Worm (Caenorhabditis elegans) whole organism, L4 larva: ENCODE results near the gene R08C7.11.

ENCODE experiments used
- F10B5.3 ChIP-seq: sonication (generic microtip); optimal IDR thresholded peaks from 2 replicates; lab custom pipeline; 2016; ENCODE audit warnings: mild to moderate bottlenecking, missing genetic modification characterization, missing compliant biosample characterization
- F37D6.2 ChIP-seq: sonication (generic microtip); optimal IDR thresholded peaks from 2 replicates; lab custom pipeline; 2016; ENCODE audit warnings: mild to moderate bottlenecking, missing genetic modification characterization, missing compliant biosample characterization
- F49E8.2 ChIP-seq: sonication (generic microtip); optimal IDR thresholded peaks from 2 replicates; lab custom pipeline; 2016; ENCODE audit warnings: missing compliant biosample characterization, mild to moderate bottlenecking, missing genetic modification characterization, borderline replicate concordance
- T20F7.1 ChIP-seq: fragments of 200-800 bp; sonication (Bioruptor generic); optimal IDR thresholded peaks from 2 replicates; lab custom pipeline; 2018; ENCODE audit warnings: mild to moderate bottlenecking, missing genetic modification characterization, missing compliant biosample characterization
- T26A8.4 ChIP-seq: fragments of 200-800 bp; sonication (Bioruptor generic); IDR thresholded peaks from 2 replicates; pipeline ENCODE4 v1.3.6; 2022; ENCODE audit warnings: missing genetic modification characterization, missing compliant biosample characterization
- Y48G9A.11 ChIP-seq: fragments of 200-800 bp; sonication (Bioruptor generic); IDR thresholded peaks from 2 replicates; pipeline ENCODE4 v1.3.6; 2022; ENCODE audit warnings: missing genetic modification reagents, missing genetic modification characterization, missing compliant biosample characterization
- Y5F2A.4 ChIP-seq: fragments of 200-800 bp; sonication (Bioruptor generic); optimal IDR thresholded peaks from 2 replicates; lab custom pipeline; 2018; ENCODE audit warnings: mild to moderate bottlenecking, missing genetic modification characterization, missing compliant biosample characterization
- ZK546.5 ChIP-seq, 2 experiments: sonication (generic microtip); optimal IDR thresholded peaks; 2 replicates each; lab custom pipeline; 2017; ENCODE audit warnings: missing biosample characterization in 2 of 2, missing genetic modification characterization in 2 of 2
- ceh-20 ChIP-seq: fragments of 200-800 bp; sonication (Bioruptor generic); IDR thresholded peaks from 2 replicates; pipeline ENCODE4 v1.3.6; 2022; ENCODE audit warnings: missing genetic modification reagents, missing genetic modification characterization, missing compliant biosample characterization
- ceh-32 ChIP-seq: sonication (generic microtip); optimal IDR thresholded peaks from 2 replicates; lab custom pipeline; 2016; ENCODE audit warnings: mild to moderate bottlenecking, missing genetic modification characterization, missing compliant biosample characterization; ENCODE audit not compliant: poor library complexity
- ceh-44 ChIP-seq: fragments of 200-800 bp; sonication (Bioruptor generic); IDR thresholded peaks from 2 replicates; pipeline ENCODE4 v1.3.6; 2022; ENCODE audit warnings: missing genetic modification reagents, missing genetic modification characterization, missing compliant biosample characterization
- ces-1 ChIP-seq: fragments of 150-350 bp; sonication (generic microtip); optimal IDR thresholded peaks from 4 replicates; lab custom pipeline; 2014; ENCODE audit warnings: missing biosample characterization, missing genetic modification reagents, missing genetic modification characterization
- cey-2 ChIP-seq: sonication (generic microtip); optimal IDR thresholded peaks from 3 replicates; lab custom pipeline; 2017; ENCODE audit warnings: missing genetic modification characterization, mild to moderate bottlenecking, missing compliant biosample characterization, antibody characterized with exemption, borderline replicate concordance; ENCODE audit not compliant: insufficient read depth
- daf-12 ChIP-seq: fragments of 150-350 bp; optimal IDR thresholded peaks from 2 replicates; lab custom pipeline; 2014; ENCODE audit warnings: missing biosample characterization, missing genetic modification reagents, missing genetic modification characterization
- daf-19 ChIP-seq: fragments of 200-800 bp; sonication (Bioruptor generic); conservative IDR thresholded peaks from 2 replicates; pipeline ENCODE4 v1.3.6; 2022; ENCODE audit warnings: missing genetic modification characterization, missing compliant biosample characterization
- daf-8 ChIP-seq: fragments of 200-800 bp; sonication (Bioruptor generic); IDR thresholded peaks from 2 replicates; pipeline ENCODE4 v1.3.6; 2022; ENCODE audit warnings: missing genetic modification characterization, missing compliant biosample characterization
- dmd-6 ChIP-seq: fragments of 200-800 bp; sonication (Bioruptor generic); IDR thresholded peaks from 2 replicates; pipeline ENCODE4 v1.3.6; 2022; ENCODE audit warnings: missing genetic modification reagents, missing genetic modification characterization, missing compliant biosample characterization
- dmd-8 ChIP-seq: fragments of 200-800 bp; sonication (Bioruptor generic); IDR thresholded peaks from 2 replicates; pipeline ENCODE4 v1.3.6; 2022; ENCODE audit warnings: missing genetic modification characterization, missing compliant biosample characterization
- dve-1 ChIP-seq: sonication (generic microtip); optimal IDR thresholded peaks from 2 replicates; lab custom pipeline; 2017; ENCODE audit warnings: antibody characterized with exemption, mild to moderate bottlenecking, missing genetic modification characterization, missing compliant biosample characterization; ENCODE audit not compliant: insufficient read depth
- egl-43 ChIP-seq: fragments of 200-800 bp; sonication (Bioruptor generic); IDR thresholded peaks from 2 replicates; pipeline ENCODE4 v1.3.6; 2022; ENCODE audit warnings: missing genetic modification reagents, missing genetic modification characterization, missing compliant biosample characterization
- fkh-10 ChIP-seq: fragments of 150-350 bp; optimal IDR thresholded peaks from 2 replicates; lab custom pipeline; 2014; ENCODE audit warnings: missing biosample characterization, missing genetic modification reagents, missing genetic modification characterization
- fos-1 ChIP-seq: fragments of 150-350 bp; optimal IDR thresholded peaks from 2 replicates; lab custom pipeline; 2014; ENCODE audit warnings: missing biosample characterization, missing genetic modification characterization
- gei-8 ChIP-seq: fragments of 200-800 bp; sonication (Bioruptor generic); optimal IDR thresholded peaks from 2 replicates; lab custom pipeline; 2018; ENCODE audit warnings: mild to moderate bottlenecking, missing genetic modification characterization, missing compliant biosample characterization
- hif-1 ChIP-seq, 2 experiments: sonication (generic microtip); optimal IDR thresholded peaks; 2 replicates each; lab custom pipeline; 2016 to 2017; ENCODE audit warnings: missing compliant biosample characterization in 2 of 2, missing genetic modification characterization in 2 of 2, missing genetic modification reagents in 2 of 2, missing genotype in 2 of 2, mild to moderate bottlenecking in 1 of 2
- hlh-11 ChIP-seq: fragments of 200-800 bp; sonication (Bioruptor generic); optimal IDR thresholded peaks from 2 replicates; lab custom pipeline; 2018; ENCODE audit warnings: mild to moderate bottlenecking, missing genetic modification characterization, missing compliant biosample characterization
- hmg-1.1 ChIP-seq: fragments of 200-800 bp; sonication (Bioruptor generic); IDR thresholded peaks from 2 replicates; pipeline ENCODE4 v1.3.6; 2022; ENCODE audit warnings: missing genetic modification reagents, missing genetic modification characterization, missing compliant biosample characterization
- jun-1 ChIP-seq: fragments of 150-350 bp; optimal IDR thresholded peaks from 2 replicates; lab custom pipeline; 2014; ENCODE audit warnings: missing biosample characterization, missing genetic modification reagents, missing genetic modification characterization
- lim-7 ChIP-seq: fragments of 200-800 bp; sonication (Bioruptor generic); IDR thresholded peaks from 2 replicates; pipeline ENCODE4 v1.3.6; 2022; ENCODE audit warnings: missing genetic modification characterization, missing compliant biosample characterization
- lin-1 ChIP-seq: fragments of 200-800 bp; sonication (Bioruptor generic); IDR thresholded peaks from 2 replicates; pipeline ENCODE4 v1.3.6; 2022; ENCODE audit warnings: missing genetic modification reagents, missing genetic modification characterization, missing compliant biosample characterization
- lin-13 ChIP-seq: fragments of 150-350 bp; optimal IDR thresholded peaks from 2 replicates; lab custom pipeline; 2014; ENCODE audit warnings: missing biosample characterization, missing genetic modification reagents, missing genetic modification characterization
- lin-15B ChIP-seq: fragments of 150-350 bp; sonication (generic microtip); optimal IDR thresholded peaks from 3 replicates; lab custom pipeline; 2014; ENCODE audit warnings: missing biosample characterization, missing genetic modification characterization
- lir-3 ChIP-seq: sonication (generic microtip); optimal IDR thresholded peaks from 2 replicates; lab custom pipeline; 2016; ENCODE audit warnings: mild to moderate bottlenecking, missing genetic modification characterization, missing compliant biosample characterization
- madf-9 ChIP-seq: fragments of 200-800 bp; sonication (Bioruptor generic); conservative IDR thresholded peaks from 2 replicates; pipeline ENCODE4 v1.3.6; 2022; ENCODE audit warnings: missing genetic modification reagents, missing genetic modification characterization, missing compliant biosample characterization
- mdt-29 ChIP-seq: fragments of 200-800 bp; sonication (Bioruptor generic); IDR thresholded peaks from 2 replicates; pipeline ENCODE4 v1.3.6; 2022; ENCODE audit warnings: missing genetic modification reagents, missing genetic modification characterization, missing compliant biosample characterization
- mes-2 ChIP-seq: sonication (generic microtip); optimal IDR thresholded peaks from 2 replicates; lab custom pipeline; 2016; ENCODE audit warnings: missing genotype, mild to moderate bottlenecking, missing genetic modification characterization, missing compliant biosample characterization; ENCODE audit not compliant: poor library complexity, severe bottlenecking
- mxl-2 ChIP-seq: fragments of 200-800 bp; sonication (Bioruptor generic); conservative IDR thresholded peaks from 2 replicates; pipeline ENCODE4 v1.3.6; 2022; ENCODE audit warnings: missing genetic modification reagents, missing genetic modification characterization, missing compliant biosample characterization
- mxl-3 ChIP-seq: fragments of 200-800 bp; sonication (Bioruptor generic); optimal IDR thresholded peaks from 2 replicates; lab custom pipeline; 2018; ENCODE audit warnings: mild to moderate bottlenecking, missing genetic modification characterization, missing compliant biosample characterization
- nhr-10 ChIP-seq: fragments of 150-350 bp; optimal IDR thresholded peaks from 2 replicates; lab custom pipeline; 2014; ENCODE audit warnings: missing biosample characterization, missing genetic modification characterization
- nhr-237 ChIP-seq: sonication (generic microtip); optimal IDR thresholded peaks from 2 replicates; lab custom pipeline; 2017; ENCODE audit warnings: missing biosample characterization, missing genetic modification characterization
- nhr-41 ChIP-seq: fragments of 200-800 bp; sonication (Bioruptor generic); IDR thresholded peaks from 2 replicates; pipeline ENCODE4 v1.3.6; 2022; ENCODE audit warnings: missing genetic modification reagents, missing genetic modification characterization, missing compliant biosample characterization
- nhr-76 ChIP-seq: fragments of 150-350 bp; optimal IDR thresholded peaks from 2 replicates; lab custom pipeline; 2014; ENCODE audit warnings: missing biosample characterization, missing genetic modification characterization
- pha-4 ChIP-seq, 2 experiments: fragments of 150-350 bp in 1 of 2; fragments of 200-800 bp in 1 of 2; sonication (Bioruptor generic) in 1 of 2; IDR thresholded peaks in 1 of 2; optimal IDR thresholded peaks in 1 of 2; 2 replicates each; pipeline versions ENCODE4 v1.3.6 to Lab custom; 2014 to 2022; ENCODE audit warnings: missing genetic modification characterization in 2 of 2, missing genetic modification reagents in 2 of 2, missing biosample characterization in 1 of 2, missing compliant biosample characterization in 1 of 2
- pqm-1 ChIP-seq: sonication (generic microtip); optimal IDR thresholded peaks from 2 replicates; lab custom pipeline; 2017; ENCODE audit warnings: missing biosample characterization, missing genetic modification characterization
- saeg-2 ChIP-seq: fragments of 200-800 bp; sonication (Bioruptor generic); IDR thresholded peaks from 2 replicates; pipeline ENCODE4 v1.3.6; 2022; ENCODE audit warnings: missing genetic modification reagents, missing genetic modification characterization, missing compliant biosample characterization
- snpc-1.2 ChIP-seq: fragments of 200-800 bp; sonication (Bioruptor generic); IDR thresholded peaks from 2 replicates; pipeline ENCODE4 v1.3.6; 2022; ENCODE audit warnings: missing genetic modification reagents, missing genetic modification characterization, missing compliant biosample characterization
- unc-130 ChIP-seq: sonication (generic microtip); optimal IDR thresholded peaks from 2 replicates; lab custom pipeline; 2016; ENCODE audit warnings: missing genetic modification reagents, missing genetic modification characterization, missing compliant biosample characterization
- vab-7 ChIP-seq: fragments of 200-800 bp; sonication (Bioruptor generic); IDR thresholded peaks from 2 replicates; pipeline ENCODE4 v1.3.6; 2022; ENCODE audit warnings: missing genetic modification reagents, missing genetic modification characterization, missing compliant biosample characterization
- zip-2 ChIP-seq: fragments of 150-350 bp; optimal IDR thresholded peaks from 2 replicates; lab custom pipeline; 2014; ENCODE audit warnings: missing biosample characterization, missing genetic modification characterization
- ztf-11 ChIP-seq: fragments of 150-350 bp; optimal IDR thresholded peaks from 2 replicates; lab custom pipeline; 2014; ENCODE audit warnings: missing biosample characterization, missing genetic modification characterization
- ztf-7 ChIP-seq: fragments of 150-350 bp; optimal IDR thresholded peaks from 2 replicates; lab custom pipeline; 2014; ENCODE audit warnings: missing biosample characterization, missing genetic modification characterization

R08C7.11 gene

DNA sequence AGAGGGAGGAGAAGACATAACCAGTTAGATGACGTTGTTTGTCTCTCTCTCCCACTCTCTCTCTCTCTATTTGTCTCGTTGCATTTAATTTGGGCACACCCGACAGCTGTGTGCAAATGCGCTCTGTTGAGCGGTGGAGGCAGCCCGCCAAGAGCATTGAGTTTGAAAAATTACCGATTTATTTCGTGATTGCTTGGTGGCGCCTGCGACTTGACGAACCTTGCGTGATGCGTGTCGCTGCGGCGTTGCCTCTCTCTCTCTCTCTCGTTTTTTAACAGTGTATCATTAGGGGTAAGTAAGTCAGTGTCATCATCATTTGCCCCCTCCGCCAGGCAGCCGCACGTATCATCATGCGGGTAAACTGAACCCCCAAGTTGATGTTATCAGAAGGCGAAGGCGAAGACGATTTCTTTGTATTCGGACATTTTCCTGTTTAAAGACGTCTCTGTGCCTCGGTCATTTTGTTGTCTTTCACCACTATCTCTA, 48.6 kb downstream of the R08C7.11 start (continued):
- TF ChIP-seq dmd-8 (GFP tag; lab: Robert Waterston, UW) (no peak), F49E8.2 (tag; lab: Kevin White, UChicago) (no peak), jun-1 (tag; lab: Kevin White, UChicago) (peak; percentile 3), gei-8 (GFP tag; lab: Kevin White, UChicago) (no peak), vab-7 (no peak), daf-19 (GFP tag; lab: Robert Waterston, UW) (no peak), nhr-41 (GFP tag; lab: Robert Waterston, UW) (peak; percentile 37; the same call in 1 of the 2 replicates), ceh-32 (no peak), T20F7.1 (GFP tag; lab: Kevin White, UChicago) (peak; percentile 38), pha-4 (GFP tag; IDR thresholded peaks at IDR 0.05; lab: Robert Waterston, UW) (no peak), pha-4 (tag; optimal IDR thresholded peaks at IDR 0.05; lab: Kevin White, UChicago) (no peak), ztf-11 (no peak), mdt-29 (GFP tag; lab: Robert Waterston, UW) (no peak), ces-1 (GFP tag; lab: Kevin White, UChicago) (no peak), madf-9 (GFP tag; lab: Robert Waterston, UW) (0 out of 2 replicates have a peak, but pooled peaks have one; percentile 57), mes-2 (peak; percentile 49), nhr-237 (tag; lab: Kevin White, UChicago) (no peak), snpc-1.2 (GFP tag; lab: Robert Waterston, UW) (no peak), cey-2 (no peak), fkh-10 (GFP tag; lab: Kevin White, UChicago) (peak; percentile 39), nhr-10 (tag; lab: Kevin White, UChicago) (no peak), ceh-44 (GFP tag; lab: Robert Waterston, UW) (0 out of 2 replicates have a peak, but pooled peaks have one; percentile 44), T26A8.4 (GFP tag; lab: Robert Waterston, UW) (no peak), mxl-2 (no peak), daf-8 (GFP tag; lab: Robert Waterston, UW) (no peak), mxl-3 (GFP tag; lab: Kevin White, UChicago) (peak; percentile 41), ceh-20 (GFP tag; lab: Robert Waterston, UW) (no peak), unc-130 (GFP tag; lab: Kevin White, UChicago) (no peak), saeg-2 (GFP tag; lab: Robert Waterston, UW) (0 out of 2 replicates have a peak, but pooled peaks have one; percentile 24), lin-15B (tag; lab: Kevin White, UChicago) (no peak), lin-13 (GFP tag; lab: Kevin White, UChicago) (peak; percentile 65), ztf-7 (no peak), nhr-76 (tag; lab: Kevin White, UChicago) (no peak), hif-1 (tag; optimal IDR thresholded peaks at IDR 0.05; lab: Kevin White, UChicago) (peak in 1 of 2 experiments; percentile 73), lir-3 (no peak), dmd-6 (GFP tag; lab: Robert Waterston, UW) (peak; percentile 67), daf-12 (tag; lab: Kevin White, UChicago) (no peak), Y48G9A.11 (GFP tag; lab: Robert Waterston, UW) (no peak), hlh-11 (tag; lab: Kevin White, UChicago) (peak; percentile 90), F10B5.3 (tag; lab: Kevin White, UChicago) (no peak), pqm-1 (peak; percentile 31), zip-2 (tag; lab: Kevin White, UChicago) (no peak), ZK546.5 (tag; optimal IDR thresholded peaks at IDR 0.05; lab: Kevin White, UChicago) (no peak), fos-1 (tag; lab: Kevin White, UChicago) (no peak), F37D6.2 (peak; percentile 51), lin-1 (GFP tag; lab: Robert Waterston, UW) (peak; percentile 79), egl-43 (GFP tag; lab: Robert Waterston, UW) (peak; percentile 61; the same call in 1 of the 2 replicates), hmg-1.1 (GFP tag; lab: Robert Waterston, UW) (peak; percentile 45), dve-1 (tag; lab: Kevin White, UChicago) (peak; percentile 84), Y5F2A.4 (GFP tag; lab: Kevin White, UChicago) (no peak), lim-7 (no peak)
